Worm (Caenorhabditis elegans): ENCODE measurements around the gene fbxa-45.

Gene fbxa-45

DNA sequence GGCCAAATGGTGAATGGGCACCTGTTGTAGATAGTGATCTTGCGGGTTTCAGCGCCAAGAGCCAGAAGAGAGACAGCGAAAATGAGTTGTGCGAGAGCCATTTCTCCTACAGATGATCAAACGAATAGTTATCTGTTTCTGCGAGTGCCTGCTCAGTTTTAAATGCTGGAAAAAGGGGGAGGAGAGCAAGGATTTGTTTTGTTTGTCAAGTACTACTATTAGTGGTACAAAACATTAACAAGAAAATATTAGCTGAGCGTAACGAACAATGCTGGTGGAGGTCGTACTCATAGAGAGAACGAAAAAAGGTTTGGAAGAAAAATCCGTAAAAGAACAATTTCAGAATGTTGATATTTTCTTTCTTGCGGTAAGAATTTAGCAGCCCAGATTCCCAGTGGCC is 27.9 kb downstream of the fbxa-45 start, which contains the start of gene thn-4:
TSS of gene thn-4 (minus strand) at position 101 of the 400 bp plus-strand sequence.
- no peak for TF ChIP-seq Y79H2A.3 (GFP tag; conservative IDR thresholded peaks at IDR 0.05)

ce11 chrV:16869740-16870139 is 29.5 kb downstream of the fbxa-45 start, which contains the start of gene clec-33:
clec-33 (minus strand) TSS chrV:16869840.
- no peak for TF ChIP-seq nhr-90 (tag; optimal IDR thresholded peaks at IDR 0.05)
- TF ChIP-seq ztf-3 (GFP tag; optimal IDR thresholded peaks at IDR 0.05) = no peak
- TF ChIP-seq cebp-1 (GFP tag; IDR thresholded peaks at IDR 0.05) = no peak
- no peak for TF ChIP-seq cebp-1 (tag; optimal IDR thresholded peaks at IDR 0.05)
- TF ChIP-seq B0261.1 (tag; optimal IDR thresholded peaks at IDR 0.05) = no peak
- no peak for TF ChIP-seq lsy-27 (tag; optimal IDR thresholded peaks at IDR 0.05; ENCODE audit: borderline replicate concordance, insufficient read depth)
- TF ChIP-seq egrh-3 (GFP tag; IDR thresholded peaks at IDR 0.05) = no peak
- no peak for TF ChIP-seq fkh-3 (tag; optimal IDR thresholded peaks at IDR 0.05)
- no peak for TF ChIP-seq dpff-1 (tag; optimal IDR thresholded peaks at IDR 0.05)
- TF ChIP-seq snpc-1.1 (tag; optimal IDR thresholded peaks at IDR 0.05; ENCODE audit: insufficient read depth) = no peak
- no peak for TF ChIP-seq hmg-1.2 (GFP tag; IDR thresholded peaks at IDR 0.05)
- TF ChIP-seq ztf-22 (GFP tag; optimal IDR thresholded peaks at IDR 0.05) = no peak
- TF ChIP-seq F55B11.4 (tag; optimal IDR thresholded peaks at IDR 0.05; ENCODE audit: borderline replicate concordance, insufficient read depth) = no peak
- no peak for TF ChIP-seq zfh-2 (GFP tag; conservative IDR thresholded peaks at IDR 0.05)
- no peak for TF ChIP-seq rec-8 (tag; optimal IDR thresholded peaks at IDR 0.05)
- TF ChIP-seq ZK185.1 (tag; optimal IDR thresholded peaks at IDR 0.05; ENCODE audit: poor library complexity, severe bottlenecking) = no peak

DNA sequence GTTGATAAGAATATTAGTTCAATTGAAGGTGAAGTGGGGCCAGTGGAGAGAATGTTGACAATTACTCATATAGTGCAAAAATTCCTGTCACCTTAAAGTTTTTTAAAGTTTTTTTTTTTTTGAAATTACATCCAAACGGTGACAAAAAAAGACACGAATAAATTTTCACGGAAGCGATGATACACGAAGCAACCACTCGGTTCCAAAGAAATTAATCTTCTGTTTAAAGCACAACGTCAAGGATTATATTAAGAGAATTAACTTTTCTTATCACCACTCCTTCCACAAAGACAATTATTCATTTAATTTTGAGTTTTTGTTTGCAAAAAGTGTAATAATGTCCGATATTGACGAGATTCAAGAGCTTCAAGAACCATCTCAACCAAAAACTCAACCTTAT is 33.9 kb downstream of the fbxa-45 start, which contains the start of gene clec-28:
TSS of gene clec-28 (plus strand) at position 301 of the 400 bp plus-strand sequence.
- TF ChIP-seq egl-44 (GFP tag; IDR thresholded peaks at IDR 0.05) (no peak), F10E7.11 (tag; optimal IDR thresholded peaks at IDR 0.05) (no peak), ccch-3 (GFP tag; optimal IDR thresholded peaks at IDR 0.05) (no peak), ztf-6 (GFP tag; IDR thresholded peaks at IDR 0.05) (no peak), nhr-120 (GFP tag; IDR thresholded peaks at IDR 0.05) (no peak), unc-62 (GFP tag; optimal IDR thresholded peaks at IDR 0.05) (no peak), zim-3 (tag; optimal IDR thresholded peaks at IDR 0.05) (no peak), mes-4 (tag; optimal IDR thresholded peaks at IDR 0.05) (no peak), F52B5.7 (tag; optimal IDR thresholded peaks at IDR 0.05) (no peak), ceh-58 (GFP tag; IDR thresholded peaks at IDR 0.05) (no peak), nhr-27 (tag; optimal IDR thresholded peaks at IDR 0.05) (no peak), tlf-1 (GFP tag; optimal IDR thresholded peaks at IDR 0.05) (no peak), B0035.1 (tag; optimal IDR thresholded peaks at IDR 0.05) (no peak), nhr-90 (tag; optimal IDR thresholded peaks at IDR 0.05) (no peak), attf-6 (GFP tag; IDR thresholded peaks at IDR 0.05) (no peak), rpc-1 (optimal IDR thresholded peaks at IDR 0.05) (no peak), rpc-1 (tag; optimal IDR thresholded peaks at IDR 0.05) (no peak), xnd-1 (tag; optimal IDR thresholded peaks at IDR 0.05) (no peak)

DNA sequence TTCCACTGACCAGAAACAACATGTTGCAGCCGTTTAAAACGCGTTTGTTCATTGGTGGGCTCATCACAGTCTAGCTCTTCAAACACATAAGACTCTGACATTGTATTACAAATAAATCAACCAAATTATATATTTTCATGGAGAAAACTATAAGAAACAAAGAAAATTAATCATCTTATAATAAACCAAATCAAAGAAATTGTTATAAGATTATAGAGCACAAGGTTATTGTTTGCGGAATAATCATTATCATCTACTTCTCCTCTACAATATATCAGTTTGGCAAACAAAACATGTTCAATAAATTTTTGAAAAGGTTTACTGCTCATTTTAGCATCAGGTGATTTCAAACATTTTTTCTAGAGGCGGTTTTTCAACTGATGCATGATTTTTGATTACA is 37.5 kb downstream of the fbxa-45 start, which contains the start of the genes clec-32 and clec-24:
TSS of gene clec-32 (minus strand) at position 101 of the 400 bp plus-strand sequence.
TSS of gene clec-24 (plus strand) at position 294 of the 400 bp plus-strand sequence.
- TF ChIP-seq ztf-6 (GFP tag; IDR thresholded peaks at IDR 0.05) = no peak
- TF ChIP-seq sptf-2 (GFP tag; optimal IDR thresholded peaks at IDR 0.05) = no peak
- no peak for TF ChIP-seq Y53F4B.3 (GFP tag; IDR thresholded peaks at IDR 0.05)
- TF ChIP-seq bed-2 (GFP tag; IDR thresholded peaks at IDR 0.05) = no peak
- no peak for TF ChIP-seq somi-1 (GFP tag; optimal IDR thresholded peaks at IDR 0.05)
- TF ChIP-seq C17E4.6 (GFP tag; IDR thresholded peaks at IDR 0.05) = no peak
- TF ChIP-seq F10E7.11 (tag; optimal IDR thresholded peaks at IDR 0.05) = no peak
- TF ChIP-seq dox-1 (GFP tag; IDR thresholded peaks at IDR 0.05) = no peak
- no peak for TF ChIP-seq unc-130 (GFP tag; optimal IDR thresholded peaks at IDR 0.05)
- no peak for TF ChIP-seq egrh-3 (GFP tag; IDR thresholded peaks at IDR 0.05)
- no peak for TF ChIP-seq B0336.3 (GFP tag; IDR thresholded peaks at IDR 0.05)
- TF ChIP-seq rec-8 (tag; optimal IDR thresholded peaks at IDR 0.05) = no peak
- TF ChIP-seq F57A8.1 (GFP tag; optimal IDR thresholded peaks at IDR 0.05) = no peak
- no peak for TF ChIP-seq tbx-9 (tag; optimal IDR thresholded peaks at IDR 0.05; ENCODE audit: borderline replicate concordance)
- no peak for TF ChIP-seq rpc-1 (optimal IDR thresholded peaks at IDR 0.05)
- TF ChIP-seq rpc-1 (tag; optimal IDR thresholded peaks at IDR 0.05) = no peak
- no peak for TF ChIP-seq ceh-58 (GFP tag; IDR thresholded peaks at IDR 0.05)
- TF ChIP-seq gei-17 (GFP tag; optimal IDR thresholded peaks at IDR 0.05) = no peak
- TF ChIP-seq B0261.1 (tag; optimal IDR thresholded peaks at IDR 0.05) = no peak

All from whole organism, young adult.